Worm (Caenorhabditis elegans) whole organism, mixed stage, embryonic: Measurements from ENCODE around the gene T20D4.19.

ENCODE experiments used
- M03D4.4 ChIP-seq: sonication (generic microtip); optimal IDR thresholded peaks from 2 replicates; lab custom pipeline; 2017; ENCODE audit warnings: mild to moderate bottlenecking, missing genetic modification characterization, missing compliant biosample characterization
- ceh-83 ChIP-seq: fragments of 200-800 bp; sonication (Bioruptor generic); optimal IDR thresholded peaks from 2 replicates; lab custom pipeline; 2018; ENCODE audit warnings: mild to moderate bottlenecking, missing genetic modification characterization, missing compliant biosample characterization
- elt-3 ChIP-seq: fragments of 150-350 bp; optimal IDR thresholded peaks from 2 replicates; lab custom pipeline; 2014; ENCODE audit warnings: missing biosample characterization, missing genetic modification characterization
- nhr-12 ChIP-seq: fragments of 150-350 bp; optimal IDR thresholded peaks from 2 replicates; lab custom pipeline; 2014; ENCODE audit warnings: missing biosample characterization, missing genetic modification characterization
- sem-2 ChIP-seq: fragments of 200-800 bp; sonication (Bioruptor generic); optimal IDR thresholded peaks from 2 replicates; lab custom pipeline; 2018; ENCODE audit warnings: mild to moderate bottlenecking, missing genetic modification characterization, missing compliant biosample characterization
- snpc-4 ChIP-seq: fragments of 150-350 bp; optimal IDR thresholded peaks from 2 replicates; lab custom pipeline; 2014; ENCODE audit warnings: missing biosample characterization, missing genetic modification characterization
- sptf-1 ChIP-seq: sonication (generic microtip); optimal IDR thresholded peaks from 2 replicates; lab custom pipeline; 2017; ENCODE audit warnings: mild to moderate bottlenecking, missing genetic modification characterization, moderate library complexity, missing compliant biosample characterization
- unc-39 ChIP-seq: fragments of 150-350 bp; optimal IDR thresholded peaks from 2 replicates; lab custom pipeline; 2014; ENCODE audit warnings: missing biosample characterization, missing genetic modification characterization
- unc-62 ChIP-seq: fragments of 150-350 bp; optimal IDR thresholded peaks from 2 replicates; lab custom pipeline; 2014; ENCODE audit warnings: missing biosample characterization, missing genetic modification reagents, missing genetic modification characterization

DNA sequence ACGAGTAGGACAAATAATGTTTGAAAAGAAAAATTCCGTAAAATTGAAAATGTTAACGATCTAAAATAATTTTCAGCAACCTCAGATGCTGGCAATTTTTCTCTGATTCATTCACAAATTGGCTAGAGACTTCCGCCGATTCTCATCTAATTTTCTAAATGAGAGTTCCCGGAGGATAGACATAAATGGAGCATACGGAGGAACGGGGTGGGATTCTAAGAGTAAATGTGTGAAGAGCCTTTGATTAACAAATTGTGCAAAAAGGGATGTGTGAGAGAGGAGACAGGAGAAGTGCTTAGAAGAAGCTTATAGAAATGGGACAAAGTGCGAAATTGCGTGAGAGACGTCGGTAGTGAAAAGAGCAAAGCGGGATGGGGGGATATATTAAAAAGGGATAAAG lies 20.2 kb upstream of the T20D4.19 start:
- TF ChIP-seq M03D4.4 (no peak), unc-39 (tag; lab: Kevin White, UChicago) (no peak), unc-62 (no peak), snpc-4 (tag; lab: Kevin White, UChicago) (no peak), sem-2 (GFP tag; lab: Kevin White, UChicago) (no peak), sptf-1 (no peak), ceh-83 (GFP tag; lab: Kevin White, UChicago) (no peak), elt-3 (no peak), nhr-12 (tag; lab: Kevin White, UChicago) (no peak)
